Fruit fly (Drosophila melanogaster) ovary, adult (tissue): ENCODE measurements around the gene Dpy-30L1.
A peak's percentile ranks its signal among the peaks of the same experiment; 100 is the strongest.

Source experiments
- CG17801 ChIP-seq: fragments of 200-800 bp; optimal IDR thresholded peaks from 2 replicates; lab custom pipeline; 2019; ENCODE audit warnings: missing biosample characterization, mild to moderate bottlenecking, missing genetic modification characterization, moderate library complexity; ENCODE audit not compliant: partially characterized antibody

Gene Dpy-30L1

DNA sequence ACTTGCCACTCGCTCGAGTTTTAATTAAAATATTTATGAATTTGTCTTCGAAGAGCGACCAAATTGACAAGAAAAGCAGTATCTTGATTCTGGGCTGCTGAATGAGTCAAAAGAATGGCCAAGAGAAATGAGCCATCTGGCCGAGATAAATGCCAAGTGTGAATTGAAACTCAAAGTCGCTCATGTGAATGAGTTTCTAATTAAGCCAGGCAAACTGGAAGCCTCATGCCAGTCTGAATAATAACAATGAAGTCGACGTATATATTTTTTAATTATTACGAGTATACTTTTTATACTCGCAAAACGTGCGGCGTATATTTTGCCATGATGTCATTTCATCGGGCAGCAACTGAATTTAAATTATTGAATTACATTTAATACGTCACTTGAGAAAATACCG, 23.1 kb upstream of the Dpy-30L1 start, which contains the start of gene Lip2:
Gene Lip2, minus strand, starts transcription at position 101 of the 400 bp plus-strand sequence.
- no peak for TF ChIP-seq CG17801 (GFP tag; lab: Kevin White, UChicago)

DNA sequence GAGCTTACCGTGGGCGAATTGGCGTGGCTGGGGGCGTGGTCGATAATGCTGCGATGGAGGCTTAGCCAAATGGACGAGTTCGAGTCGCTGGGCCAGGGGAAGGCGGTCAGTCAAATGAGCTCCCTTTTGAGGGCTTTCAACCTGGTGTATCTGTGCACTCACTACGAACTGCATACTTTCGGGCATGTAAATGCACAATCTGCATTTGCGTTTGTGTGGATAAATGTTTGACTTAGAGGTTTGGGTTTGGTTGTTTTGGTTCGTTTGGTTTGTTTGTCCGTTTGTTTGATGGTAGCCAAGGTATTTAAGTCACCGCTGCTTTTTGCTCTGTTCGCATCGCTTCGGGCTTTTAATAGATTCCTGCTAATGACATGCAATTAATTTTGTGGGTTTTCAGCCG, 21.2 kb upstream of the Dpy-30L1 start:
- no peak for TF ChIP-seq CG17801 (GFP tag; lab: Kevin White, UChicago)

DNA sequence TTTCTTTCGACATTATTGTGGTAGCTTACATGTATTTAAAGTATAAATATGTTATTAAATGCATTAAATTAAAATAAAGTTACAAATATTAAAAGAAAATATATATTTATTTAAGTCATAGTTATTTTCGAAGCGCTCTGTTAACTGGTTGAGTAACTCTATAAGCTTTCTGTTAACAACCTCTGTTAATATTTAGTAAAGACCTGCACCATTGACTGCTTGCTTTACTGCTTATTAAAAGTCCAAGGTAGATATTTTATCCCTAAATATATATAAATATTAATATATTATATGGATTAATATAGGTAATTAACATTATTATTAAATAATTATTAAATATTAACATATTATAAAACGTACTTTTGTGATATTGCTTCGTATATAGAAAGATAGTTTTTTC, 10.9 kb upstream of the Dpy-30L1 start:
- TF ChIP-seq CG17801 (GFP tag; lab: Kevin White, UChicago), result no peak

DNA sequence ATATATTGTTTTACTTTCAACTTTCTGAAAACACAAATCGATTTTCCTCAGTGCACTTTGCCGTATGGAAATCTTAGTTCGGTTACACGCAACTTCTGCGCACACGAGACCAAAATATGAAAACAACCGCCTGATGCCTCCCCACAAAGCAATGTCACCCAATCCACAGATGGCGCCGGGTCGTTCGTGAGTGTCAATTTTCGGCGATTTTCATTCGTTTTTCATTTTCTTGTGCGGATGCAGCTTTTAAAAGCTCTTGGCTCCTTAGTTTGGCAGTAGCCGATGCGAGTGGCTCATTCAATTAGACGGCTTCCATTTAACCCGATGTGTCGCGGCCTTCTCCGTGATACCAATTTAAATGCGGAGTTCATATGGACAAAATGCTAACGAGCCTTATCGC, 8.6 kb upstream of the Dpy-30L1 start, which contains the start of gene CG6431:
Gene CG6431, plus strand, starts transcription at position 301 of the 400 bp plus-strand sequence.
- no peak for TF ChIP-seq CG17801 (GFP tag; lab: Kevin White, UChicago)

DNA sequence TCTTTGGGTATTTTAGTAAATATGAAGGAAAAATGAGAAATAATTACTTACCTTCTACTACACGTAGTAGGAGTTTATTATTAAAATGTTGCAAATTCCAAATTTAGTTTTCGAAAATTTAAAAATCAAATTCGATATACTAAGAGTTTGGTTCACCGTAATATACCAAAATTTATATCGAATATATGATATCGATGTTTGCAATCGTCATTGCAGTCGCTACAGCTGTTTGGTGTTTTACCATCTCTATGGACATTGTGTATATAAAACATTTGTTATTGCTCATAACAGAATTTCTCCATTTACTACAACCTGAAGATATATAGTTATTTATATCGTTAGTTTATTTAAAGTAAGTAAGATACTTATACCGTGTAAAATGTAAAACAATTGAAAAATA, 3.7 kb upstream of the Dpy-30L1 start, which contains the start of gene CG6443:
Gene CG6443, plus strand, starts transcription at position 228 of the 400 bp plus-strand sequence.
- TF ChIP-seq CG17801 (GFP tag; lab: Kevin White, UChicago), result no peak

DNA sequence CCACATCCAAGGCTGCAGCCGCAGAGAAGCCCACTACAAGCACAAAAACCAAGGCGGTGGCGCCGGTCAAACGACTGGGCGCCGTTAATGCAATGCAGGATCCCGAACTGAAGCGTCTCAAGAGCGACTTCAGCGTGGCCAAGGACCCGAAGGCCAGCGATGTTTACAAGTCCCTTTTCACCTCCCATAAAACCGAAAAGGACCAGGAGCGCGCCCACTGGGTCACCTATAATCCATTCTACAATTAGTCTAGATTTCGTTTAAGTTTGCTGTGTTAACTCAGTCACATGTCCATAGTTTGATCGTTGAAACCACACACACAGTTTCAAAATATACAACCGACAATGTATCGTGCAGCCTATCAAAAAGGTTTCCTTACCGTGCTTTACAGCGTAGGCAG, 2.5 kb upstream of the Dpy-30L1 start, which contains the start of gene CG17118:
Gene CG17118, plus strand, starts transcription at position 301 of the 400 bp plus-strand sequence.
- TF ChIP-seq CG17801 (GFP tag; lab: Kevin White, UChicago), result no peak

DNA sequence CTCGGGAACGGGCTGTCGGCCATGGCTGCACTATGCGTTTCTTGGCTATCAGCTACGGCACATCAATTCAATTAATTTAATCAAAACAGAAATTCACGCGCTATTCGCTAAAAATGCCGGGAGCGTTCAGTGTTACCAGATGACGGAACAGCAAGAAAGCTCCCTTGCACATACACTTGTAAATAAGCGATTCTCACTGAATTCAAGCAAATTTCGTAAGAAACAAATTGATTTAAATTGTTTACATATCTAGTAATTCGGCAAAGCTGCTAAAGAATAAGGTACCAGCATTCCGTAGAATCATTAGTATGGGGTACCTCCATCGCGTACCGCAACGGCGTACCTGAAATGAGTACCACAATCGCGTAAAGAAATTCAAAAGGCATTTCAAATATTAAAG, 3.5 kb downstream of the Dpy-30L1 start, which contains the start of gene Nup107:
Gene Nup107, minus strand, starts transcription at position 149 of the 400 bp plus-strand sequence.
- TF ChIP-seq CG17801 (GFP tag; lab: Kevin White, UChicago), result no peak

DNA sequence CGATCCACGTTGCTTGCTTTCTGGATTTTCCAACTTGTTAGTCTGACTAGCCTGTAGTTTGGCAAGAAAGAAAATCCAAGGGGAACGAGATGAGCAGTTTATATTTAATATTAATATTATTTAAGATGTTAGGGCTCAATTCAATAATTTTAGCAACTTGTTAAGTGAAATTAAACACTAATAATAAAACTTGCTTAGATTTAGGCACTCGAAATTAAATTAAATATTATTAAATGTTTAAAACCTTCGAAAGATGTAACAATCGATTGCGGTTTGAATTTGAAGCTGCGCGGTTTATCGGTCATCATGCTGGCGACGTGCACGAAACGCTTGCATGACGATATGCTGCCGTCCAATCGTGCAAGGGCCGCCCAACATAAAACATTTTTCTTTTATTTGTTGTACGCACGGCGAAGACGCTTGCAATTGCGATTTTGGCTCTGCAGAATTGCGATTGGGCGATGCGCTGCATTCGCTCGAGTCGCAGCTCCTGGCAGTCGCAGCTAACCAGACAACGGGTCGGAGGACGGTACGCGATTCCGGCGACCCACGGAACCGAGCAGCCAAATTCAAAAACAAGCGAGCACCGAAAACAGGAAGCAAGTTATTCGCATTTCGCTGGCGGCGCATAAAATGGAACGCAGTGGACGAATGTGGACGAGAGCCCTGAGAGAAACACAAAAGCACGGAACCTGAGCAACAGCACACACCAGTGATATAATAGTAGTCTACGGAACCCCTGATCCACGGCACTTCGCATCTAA, 4.7 kb downstream of the Dpy-30L1 start, which contains the start of the genes Vha16-5 and CG12299:
Gene Vha16-5, minus strand, starts transcription at position 51 of the 764 bp plus-strand sequence.
Gene CG12299, plus strand, starts transcription at position 353 of the 764 bp plus-strand sequence.
- peak; percentile 80 for TF ChIP-seq CG17801 (GFP tag; lab: Kevin White, UChicago)

DNA sequence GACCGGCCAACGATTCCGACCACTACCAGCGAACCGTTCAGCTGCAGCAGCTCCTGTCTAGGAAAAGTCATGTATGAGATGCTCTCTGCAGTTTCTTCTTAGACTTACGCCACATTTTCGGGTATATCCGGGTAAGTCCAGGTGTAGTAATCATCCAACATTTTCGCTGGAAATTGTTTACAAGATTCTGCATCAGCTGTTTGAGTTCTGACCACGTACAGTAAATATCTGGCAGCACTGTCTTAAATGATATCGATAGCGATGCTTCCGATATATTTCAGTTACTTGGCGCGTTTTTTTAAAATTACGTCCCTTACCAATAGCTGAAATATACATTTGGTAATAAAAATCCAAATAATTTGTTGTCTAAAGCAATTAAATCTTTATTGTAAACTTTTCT, 11.3 kb downstream of the Dpy-30L1 start, which contains the start of gene CG6729:
Gene CG6729, minus strand, starts transcription at position 222 of the 400 bp plus-strand sequence.
- TF ChIP-seq CG17801 (GFP tag; lab: Kevin White, UChicago), result no peak

DNA sequence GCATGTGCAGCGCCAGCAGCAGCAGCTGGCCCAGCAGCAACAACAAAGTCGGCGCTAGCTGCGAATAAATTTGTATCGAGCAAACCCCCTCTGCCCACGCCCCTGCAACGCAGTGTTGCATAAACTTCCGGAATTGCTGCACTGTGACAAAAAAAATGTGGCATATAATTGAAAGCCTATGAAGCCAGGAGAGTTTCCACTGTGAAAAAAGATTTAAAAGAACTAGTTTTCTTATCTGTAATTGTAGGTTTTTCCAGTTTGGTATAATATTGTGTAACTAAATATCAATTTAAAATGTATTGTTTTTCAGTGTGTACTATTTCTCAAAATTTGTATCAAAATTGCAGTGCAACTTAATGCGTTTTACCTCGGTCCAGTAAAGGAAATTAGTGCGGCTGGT, 15.8 kb downstream of the Dpy-30L1 start:
- TF ChIP-seq CG17801 (GFP tag; lab: Kevin White, UChicago), result no peak

DNA sequence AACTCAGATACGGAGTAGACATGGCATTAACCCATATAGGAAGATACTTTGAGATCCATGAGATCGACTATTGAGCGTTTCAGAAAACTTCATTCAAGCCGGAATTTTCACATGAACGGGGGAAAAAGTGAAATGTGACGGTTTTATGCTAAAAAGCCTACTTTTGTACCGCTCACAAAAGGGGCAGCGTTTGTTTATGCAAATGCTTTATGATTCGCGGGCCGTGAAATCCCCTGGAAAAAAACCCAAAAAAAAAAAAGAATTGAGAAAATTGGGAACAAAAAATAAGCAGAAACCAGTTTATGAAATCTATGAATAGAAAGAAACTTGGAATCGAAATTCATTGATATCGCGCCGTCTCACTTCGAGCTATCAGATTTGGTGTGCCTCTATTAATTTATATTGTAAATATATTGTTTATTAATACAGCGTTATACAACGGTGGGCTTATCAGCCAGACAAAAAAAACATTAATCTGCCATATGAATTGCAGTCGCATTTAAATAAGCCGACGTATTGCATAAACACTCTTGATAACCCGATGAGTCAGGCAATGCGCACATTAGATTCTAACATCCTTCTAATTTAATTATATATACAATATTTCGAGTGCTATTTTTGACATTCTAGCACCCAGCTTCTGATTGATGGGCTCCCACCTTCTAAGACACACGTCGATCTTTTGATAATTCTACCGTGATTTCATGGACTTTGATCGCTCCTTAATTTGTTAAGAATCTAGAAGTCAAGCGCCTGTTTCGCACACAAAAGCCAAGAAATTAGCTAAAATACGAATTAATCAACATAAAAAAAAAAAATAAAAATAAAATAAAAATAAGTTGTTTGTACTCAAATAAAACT, 17.4 kb downstream of the Dpy-30L1 start:
- TF ChIP-seq CG17801 (GFP tag; lab: Kevin White, UChicago), result no peak

DNA sequence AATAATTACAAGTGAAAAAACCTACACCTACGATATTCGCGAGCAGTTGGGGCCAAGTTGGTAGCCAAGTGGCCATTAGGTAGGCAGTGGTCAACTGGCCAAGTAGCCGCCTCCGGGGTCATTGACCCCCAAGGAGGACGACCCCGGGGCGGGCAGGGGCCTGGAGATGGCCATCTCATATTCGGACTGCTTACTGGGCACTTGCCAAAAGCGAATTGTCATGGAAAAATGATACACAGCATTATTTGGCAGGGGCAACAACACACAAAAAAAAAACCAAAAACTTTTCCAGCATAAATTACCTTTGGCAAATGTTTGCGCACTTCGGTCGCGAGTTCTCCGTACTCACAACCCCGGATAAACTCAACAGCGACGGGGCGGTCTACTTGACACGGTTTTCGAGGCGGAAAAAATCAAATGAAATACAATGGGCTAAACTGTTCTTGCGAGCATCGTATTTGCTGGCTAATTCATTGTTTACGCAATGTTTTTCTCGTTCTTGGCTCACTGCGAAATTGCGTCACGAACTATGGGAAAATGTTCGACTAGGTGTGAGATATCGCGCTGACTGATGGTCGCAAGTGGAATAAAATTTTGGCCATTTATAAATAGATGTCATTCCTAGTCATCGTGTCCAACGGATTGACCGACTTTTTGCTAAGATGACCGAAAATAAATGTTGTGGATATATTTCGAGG, 18.6 kb downstream of the Dpy-30L1 start:
- TF ChIP-seq CG17801 (GFP tag; lab: Kevin White, UChicago), result no peak

DNA sequence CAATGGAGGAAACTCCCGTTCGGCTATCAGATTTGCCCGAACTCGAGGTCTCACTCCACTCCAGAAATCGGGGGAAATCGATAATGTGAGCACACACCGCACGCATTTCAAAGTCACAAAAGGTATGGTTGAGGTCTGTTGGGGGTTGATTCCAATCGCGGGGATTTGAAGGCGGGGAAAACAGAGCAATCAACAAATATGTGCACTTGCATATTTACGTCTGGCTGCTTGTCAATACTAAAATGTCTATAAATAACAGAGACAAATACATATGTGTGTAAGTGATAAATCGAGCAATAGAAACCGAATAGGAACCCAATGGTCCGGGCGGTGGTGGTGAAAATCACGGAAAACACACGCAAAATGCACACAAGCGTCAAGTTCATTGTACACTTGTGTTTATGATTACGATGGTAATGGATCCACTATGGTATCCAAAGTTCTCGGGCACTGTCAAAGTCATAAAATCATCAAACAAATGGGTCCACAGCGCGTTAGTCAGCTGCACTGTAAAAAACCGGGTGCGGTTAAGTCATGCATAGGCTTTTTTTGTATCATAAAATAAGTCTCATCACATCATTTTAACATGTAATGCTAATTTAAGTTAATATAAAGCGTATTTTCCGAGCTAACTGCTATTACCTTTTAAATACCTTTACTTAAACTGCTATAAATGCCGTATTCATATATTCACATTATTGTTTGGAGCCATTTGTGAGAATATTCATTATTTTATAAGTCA, 19.6 kb downstream of the Dpy-30L1 start:
- no peak for TF ChIP-seq CG17801 (GFP tag; lab: Kevin White, UChicago)

DNA sequence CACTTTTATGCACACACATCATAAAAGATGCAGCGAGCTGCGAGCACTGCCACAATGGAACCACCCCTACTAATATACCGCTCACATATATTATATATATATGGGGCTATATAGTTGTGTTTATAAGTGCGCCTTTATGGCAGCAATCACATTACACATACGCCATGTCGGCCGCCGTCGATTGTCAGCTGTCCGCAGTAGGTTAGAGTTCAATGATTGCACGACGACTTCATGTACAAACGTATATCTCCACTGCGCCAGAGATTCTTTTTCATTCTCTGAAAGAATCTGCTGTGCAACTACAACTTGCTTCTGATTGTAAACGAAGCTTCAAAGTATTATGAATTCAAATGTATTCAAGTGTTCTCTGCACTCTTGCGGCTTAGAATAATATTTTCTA, 20.2 kb downstream of the Dpy-30L1 start:
- no peak for TF ChIP-seq CG17801 (GFP tag; lab: Kevin White, UChicago)
